Worm (Caenorhabditis elegans) whole organism, L4 larva: Measurements from ENCODE around the gene npp-5.

Source experiments
- D1046.2 ChIP-seq: fragments of 200-800 bp; sonication (Bioruptor generic); IDR thresholded peaks from 2 replicates; pipeline ENCODE4 v1.3.6; 2022; ENCODE audit warnings: missing genetic modification characterization, missing compliant biosample characterization
- F10B5.3 ChIP-seq: sonication (generic microtip); optimal IDR thresholded peaks from 2 replicates; lab custom pipeline; 2016; ENCODE audit warnings: mild to moderate bottlenecking, missing genetic modification characterization, missing compliant biosample characterization
- F26F4.8 ChIP-seq: fragments of 200-800 bp; sonication (Bioruptor generic); conservative IDR thresholded peaks from 2 replicates; pipeline ENCODE4 v1.3.6; 2022; ENCODE audit warnings: missing genetic modification characterization, missing compliant biosample characterization
- R02D3.7 ChIP-seq: fragments of 150-350 bp; sonication (generic microtip); optimal IDR thresholded peaks from 3 replicates; lab custom pipeline; 2014; ENCODE audit warnings: missing biosample characterization, missing genetic modification characterization
- Y5F2A.4 ChIP-seq: fragments of 200-800 bp; sonication (Bioruptor generic); optimal IDR thresholded peaks from 2 replicates; lab custom pipeline; 2018; ENCODE audit warnings: mild to moderate bottlenecking, missing genetic modification characterization, missing compliant biosample characterization
- Y75B8A.6 ChIP-seq: fragments of 200-800 bp; sonication (Bioruptor generic); IDR thresholded peaks from 2 replicates; pipeline ENCODE4 v1.3.6; 2022; ENCODE audit warnings: missing genetic modification reagents, missing genetic modification characterization, missing compliant biosample characterization
- ZK546.5 ChIP-seq, 2 experiments: sonication (generic microtip); optimal IDR thresholded peaks; 2 replicates each; lab custom pipeline; 2017; ENCODE audit warnings: missing biosample characterization in 2 of 2, missing genetic modification characterization in 2 of 2
- aha-1 ChIP-seq: fragments of 150-350 bp; peaks from one replicate; lab custom pipeline; 2014; ENCODE audit warnings: missing biosample characterization, missing genetic modification characterization
- arid-1 ChIP-seq: fragments of 200-800 bp; sonication (Bioruptor generic); conservative IDR thresholded peaks from 2 replicates; pipeline ENCODE4 v1.3.6; 2022; ENCODE audit warnings: missing genetic modification reagents, missing genetic modification characterization, missing compliant biosample characterization
- attf-4 ChIP-seq: sonication (generic microtip); optimal IDR thresholded peaks from 3 replicates; lab custom pipeline; 2017; ENCODE audit warnings: missing biosample characterization, missing genetic modification characterization
- ceh-20 ChIP-seq: fragments of 200-800 bp; sonication (Bioruptor generic); IDR thresholded peaks from 2 replicates; pipeline ENCODE4 v1.3.6; 2022; ENCODE audit warnings: missing genetic modification reagents, missing genetic modification characterization, missing compliant biosample characterization
- ceh-32 ChIP-seq: sonication (generic microtip); optimal IDR thresholded peaks from 2 replicates; lab custom pipeline; 2016; ENCODE audit warnings: mild to moderate bottlenecking, missing genetic modification characterization, missing compliant biosample characterization; ENCODE audit not compliant: poor library complexity
- ceh-62 ChIP-seq: sonication (generic microtip); optimal IDR thresholded peaks from 2 replicates; lab custom pipeline; 2017; ENCODE audit warnings: missing biosample characterization, missing genetic modification characterization
- ceh-82 ChIP-seq: sonication (generic microtip); optimal IDR thresholded peaks from 2 replicates; lab custom pipeline; 2017; ENCODE audit warnings: missing biosample characterization, missing genetic modification characterization
- cey-2 ChIP-seq: sonication (generic microtip); optimal IDR thresholded peaks from 3 replicates; lab custom pipeline; 2017; ENCODE audit warnings: missing genetic modification characterization, mild to moderate bottlenecking, missing compliant biosample characterization, antibody characterized with exemption, borderline replicate concordance; ENCODE audit not compliant: insufficient read depth
- daf-16 ChIP-seq, 3 experiments: sonication (generic microtip); optimal IDR thresholded peaks; 2 replicates each; lab custom pipeline; 2016 to 2017; ENCODE audit warnings: missing genetic modification characterization in 3 of 3, missing genetic modification reagents in 3 of 3, mild to moderate bottlenecking in 2 of 3, missing compliant biosample characterization in 2 of 3, missing biosample characterization in 1 of 3, moderate library complexity in 1 of 3
- daf-19 ChIP-seq: fragments of 200-800 bp; sonication (Bioruptor generic); conservative IDR thresholded peaks from 2 replicates; pipeline ENCODE4 v1.3.6; 2022; ENCODE audit warnings: missing genetic modification characterization, missing compliant biosample characterization
- daf-8 ChIP-seq: fragments of 200-800 bp; sonication (Bioruptor generic); IDR thresholded peaks from 2 replicates; pipeline ENCODE4 v1.3.6; 2022; ENCODE audit warnings: missing genetic modification characterization, missing compliant biosample characterization
- dmd-8 ChIP-seq: fragments of 200-800 bp; sonication (Bioruptor generic); IDR thresholded peaks from 2 replicates; pipeline ENCODE4 v1.3.6; 2022; ENCODE audit warnings: missing genetic modification characterization, missing compliant biosample characterization
- dpl-1 ChIP-seq: fragments of 150-350 bp; optimal IDR thresholded peaks from 2 replicates; lab custom pipeline; 2014; ENCODE audit warnings: missing biosample characterization, missing genetic modification reagents, missing genetic modification characterization
- duxl-1 ChIP-seq: sonication (generic microtip); optimal IDR thresholded peaks from 2 replicates; lab custom pipeline; 2016; ENCODE audit warnings: mild to moderate bottlenecking, missing genetic modification characterization, moderate library complexity, missing compliant biosample characterization; ENCODE audit not compliant: poor library complexity
- egl-27 ChIP-seq: sonication (generic microtip); optimal IDR thresholded peaks from 3 replicates; lab custom pipeline; 2017; ENCODE audit warnings: missing biosample characterization, missing genetic modification reagents, missing genetic modification characterization
- egl-43 ChIP-seq: fragments of 200-800 bp; sonication (Bioruptor generic); IDR thresholded peaks from 2 replicates; pipeline ENCODE4 v1.3.6; 2022; ENCODE audit warnings: missing genetic modification reagents, missing genetic modification characterization, missing compliant biosample characterization
- fos-1 ChIP-seq: fragments of 150-350 bp; optimal IDR thresholded peaks from 2 replicates; lab custom pipeline; 2014; ENCODE audit warnings: missing biosample characterization, missing genetic modification characterization
- gei-8 ChIP-seq: fragments of 200-800 bp; sonication (Bioruptor generic); optimal IDR thresholded peaks from 2 replicates; lab custom pipeline; 2018; ENCODE audit warnings: mild to moderate bottlenecking, missing genetic modification characterization, missing compliant biosample characterization
- hmg-1.1 ChIP-seq: fragments of 200-800 bp; sonication (Bioruptor generic); IDR thresholded peaks from 2 replicates; pipeline ENCODE4 v1.3.6; 2022; ENCODE audit warnings: missing genetic modification reagents, missing genetic modification characterization, missing compliant biosample characterization
- lim-7 ChIP-seq: fragments of 200-800 bp; sonication (Bioruptor generic); IDR thresholded peaks from 2 replicates; pipeline ENCODE4 v1.3.6; 2022; ENCODE audit warnings: missing genetic modification characterization, missing compliant biosample characterization
- lin-1 ChIP-seq: fragments of 200-800 bp; sonication (Bioruptor generic); IDR thresholded peaks from 2 replicates; pipeline ENCODE4 v1.3.6; 2022; ENCODE audit warnings: missing genetic modification reagents, missing genetic modification characterization, missing compliant biosample characterization
- lin-29 ChIP-seq: fragments of 200-800 bp; sonication (Bioruptor generic); IDR thresholded peaks from 2 replicates; pipeline ENCODE4 v1.3.6; 2022; ENCODE audit warnings: missing genetic modification reagents, missing genetic modification characterization, missing compliant biosample characterization
- lin-38 ChIP-seq: fragments of 200-800 bp; sonication (Bioruptor generic); IDR thresholded peaks from 2 replicates; pipeline ENCODE4 v1.3.6; 2022; ENCODE audit warnings: missing genetic modification reagents, missing genetic modification characterization, missing compliant biosample characterization
- lin-39 ChIP-seq: fragments of 150-350 bp; optimal IDR thresholded peaks from 2 replicates; lab custom pipeline; 2014; ENCODE audit warnings: missing biosample characterization, missing genetic modification reagents, missing genetic modification characterization
- lir-3 ChIP-seq: sonication (generic microtip); optimal IDR thresholded peaks from 2 replicates; lab custom pipeline; 2016; ENCODE audit warnings: mild to moderate bottlenecking, missing genetic modification characterization, missing compliant biosample characterization
- lsy-2 ChIP-seq, 2 experiments: fragments of 150-350 bp in 1 of 2; sonication (generic microtip) in 1 of 2; optimal IDR thresholded peaks; 2 replicates each; lab custom pipeline; 2014 to 2017; ENCODE audit warnings: missing biosample characterization in 2 of 2, missing genetic modification characterization in 2 of 2
- madf-5 ChIP-seq, 2 experiments: fragments of 200-800 bp; sonication (Bioruptor generic); IDR thresholded peaks; 2 replicates each; pipeline ENCODE4 v1.3.6; 2022; ENCODE audit warnings: missing compliant biosample characterization in 2 of 2, missing genetic modification characterization in 2 of 2
- mdt-29 ChIP-seq: fragments of 200-800 bp; sonication (Bioruptor generic); IDR thresholded peaks from 2 replicates; pipeline ENCODE4 v1.3.6; 2022; ENCODE audit warnings: missing genetic modification reagents, missing genetic modification characterization, missing compliant biosample characterization
- mep-1 ChIP-seq: fragments of 150-350 bp; sonication (generic microtip); optimal IDR thresholded peaks from 3 replicates; lab custom pipeline; 2014; ENCODE audit warnings: missing biosample characterization, missing genetic modification characterization
- nhr-11 ChIP-seq: fragments of 150-350 bp; optimal IDR thresholded peaks from 2 replicates; lab custom pipeline; 2014; ENCODE audit warnings: missing biosample characterization, missing genetic modification characterization
- nhr-111 ChIP-seq: fragments of 200-800 bp; sonication (Bioruptor generic); optimal IDR thresholded peaks from 2 replicates; lab custom pipeline; 2018; ENCODE audit warnings: mild to moderate bottlenecking, missing genetic modification characterization, missing compliant biosample characterization
- nhr-25 ChIP-seq: sonication (generic microtip); optimal IDR thresholded peaks from 2 replicates; lab custom pipeline; 2017; ENCODE audit warnings: missing genetic modification characterization, mild to moderate bottlenecking, missing compliant biosample characterization, antibody characterized with exemption, moderate library complexity, borderline replicate concordance; ENCODE audit not compliant: insufficient read depth
- nhr-28 ChIP-seq: fragments of 150-350 bp; optimal IDR thresholded peaks from 2 replicates; lab custom pipeline; 2014; ENCODE audit warnings: missing biosample characterization, missing genetic modification characterization
- nhr-42 ChIP-seq: fragments of 200-800 bp; sonication (Bioruptor generic); IDR thresholded peaks from 2 replicates; pipeline ENCODE4 v1.3.6; 2022; ENCODE audit warnings: missing genetic modification characterization, missing compliant biosample characterization
- nhr-48 ChIP-seq: sonication (generic microtip); optimal IDR thresholded peaks from 2 replicates; lab custom pipeline; 2016; ENCODE audit warnings: mild to moderate bottlenecking, missing genetic modification characterization, missing compliant biosample characterization
- nhr-6 ChIP-seq: fragments of 150-350 bp; optimal IDR thresholded peaks from 2 replicates; lab custom pipeline; 2014; ENCODE audit warnings: missing biosample characterization, missing genetic modification characterization
- nhr-76 ChIP-seq: fragments of 150-350 bp; optimal IDR thresholded peaks from 2 replicates; lab custom pipeline; 2014; ENCODE audit warnings: missing biosample characterization, missing genetic modification characterization
- rbr-2 ChIP-seq: sonication (generic microtip); optimal IDR thresholded peaks from 2 replicates; lab custom pipeline; 2016; ENCODE audit warnings: missing genotype, missing genetic modification characterization, missing compliant biosample characterization
- skn-1 ChIP-seq: fragments of 150-350 bp; optimal IDR thresholded peaks from 2 replicates; lab custom pipeline; 2014; ENCODE audit warnings: missing biosample characterization, missing genetic modification characterization
- snpc-4 ChIP-seq: fragments of 150-350 bp; optimal IDR thresholded peaks from 2 replicates; lab custom pipeline; 2014; ENCODE audit warnings: missing biosample characterization, missing genetic modification characterization
- zfp-3 ChIP-seq: fragments of 200-800 bp; sonication (Bioruptor generic); conservative IDR thresholded peaks from 2 replicates; pipeline ENCODE4 v1.3.6; 2022; ENCODE audit warnings: missing genetic modification reagents, missing genetic modification characterization, missing compliant biosample characterization
- zip-11 ChIP-seq: fragments of 200-800 bp; sonication (Bioruptor generic); IDR thresholded peaks from 2 replicates; pipeline ENCODE4 v1.3.6; 2022; ENCODE audit warnings: missing genetic modification characterization, missing compliant biosample characterization
- zip-2 ChIP-seq: fragments of 150-350 bp; optimal IDR thresholded peaks from 2 replicates; lab custom pipeline; 2014; ENCODE audit warnings: missing biosample characterization, missing genetic modification characterization
- ztf-7 ChIP-seq: fragments of 150-350 bp; optimal IDR thresholded peaks from 2 replicates; lab custom pipeline; 2014; ENCODE audit warnings: missing biosample characterization, missing genetic modification characterization

Gene npp-5

ce11 chrII:11634057-11634676, 34.6 kb upstream of the npp-5 start (continued):
- TF ChIP-seq D1046.2 (0 out of 2 replicates have a peak, but pooled peaks have one; percentile 40), nhr-42 (GFP tag; lab: Robert Waterston, UW) (0 out of 2 replicates have a peak, but pooled peaks have one; percentile 51), Y5F2A.4 (GFP tag; lab: Kevin White, UChicago) (no peak), duxl-1 (peak; percentile 73), nhr-11 (tag; lab: Kevin White, UChicago) (peak; percentile 89), Y75B8A.6 (GFP tag; lab: Robert Waterston, UW) (no peak), ceh-20 (GFP tag; lab: Robert Waterston, UW) (peak; percentile 84; the same call in 1 of the 2 replicates), lin-39 (tag; lab: Kevin White, UChicago) (no peak), attf-4 (tag; lab: Kevin White, UChicago) (no peak), lim-7 (GFP tag; lab: Robert Waterston, UW) (no peak), nhr-111 (no peak), arid-1 (GFP tag; lab: Robert Waterston, UW) (peak; percentile 80), nhr-28 (tag; lab: Kevin White, UChicago) (peak; percentile 84), ZK546.5 (tag; optimal IDR thresholded peaks at IDR 0.05; lab: Kevin White, UChicago) (no peak), lin-29 (no peak), mdt-29 (no peak; the same call in 1 of the 2 replicates), lir-3 (tag; lab: Kevin White, UChicago) (no peak), zip-11 (no peak), nhr-48 (tag; lab: Kevin White, UChicago) (peak; percentile 80), skn-1 (tag; lab: Kevin White, UChicago) (no peak), nhr-6 (peak; percentile 78), mep-1 (peak; percentile 93), daf-16 (GFP tag; optimal IDR thresholded peaks at IDR 0.05; lab: Kevin White, UChicago) (peak; percentile 4 to 40), daf-16 (tag; optimal IDR thresholded peaks at IDR 0.05; lab: Kevin White, UChicago) (peak; percentile 57), lin-38 (GFP tag; lab: Robert Waterston, UW) (peak; percentile 61), dmd-8 (GFP tag; lab: Robert Waterston, UW) (no peak), R02D3.7 (no peak), ceh-82 (tag; lab: Kevin White, UChicago) (no peak), F10B5.3 (tag; lab: Kevin White, UChicago) (peak; percentile 44), ztf-7 (tag; lab: Kevin White, UChicago) (peak; percentile 72), gei-8 (peak; percentile 51), egl-27 (no peak), F26F4.8 (GFP tag; lab: Robert Waterston, UW) (no peak), snpc-4 (tag; lab: Kevin White, UChicago) (no peak), zip-2 (tag; lab: Kevin White, UChicago) (no peak), dpl-1 (GFP tag; lab: Kevin White, UChicago) (peak; percentile 60), aha-1 (tag; lab: Kevin White, UChicago) (peak; percentile 98), nhr-25 (tag; lab: Kevin White, UChicago) (peak; percentile 90), zfp-3 (GFP tag; lab: Robert Waterston, UW) (no peak), egl-43 (GFP tag; lab: Robert Waterston, UW) (peak; percentile 80), ceh-62 (tag; lab: Kevin White, UChicago) (no peak), madf-5 (GFP tag; IDR thresholded peaks at IDR 0.05; lab: Robert Waterston, UW) (no peak), fos-1 (tag; lab: Kevin White, UChicago) (no peak), lin-1 (peak; percentile 74; the same call in 1 of the 2 replicates), nhr-76 (no peak), rbr-2 (peak; percentile 93), cey-2 (tag; lab: Kevin White, UChicago) (peak; percentile 50), lsy-2 (tag; optimal IDR thresholded peaks at IDR 0.05; lab: Kevin White, UChicago) (peak; percentile 84 to 87), ceh-32 (tag; lab: Kevin White, UChicago) (no peak), hmg-1.1 (peak; percentile 97), daf-8 (no peak), daf-19 (GFP tag; lab: Robert Waterston, UW) (no peak)
